Worm (Caenorhabditis elegans): ENCODE results near the gene F36D4.5.
A peak's percentile ranks its signal among the peaks of the same experiment; 100 is the strongest.

Gene F36D4.5

DNA sequence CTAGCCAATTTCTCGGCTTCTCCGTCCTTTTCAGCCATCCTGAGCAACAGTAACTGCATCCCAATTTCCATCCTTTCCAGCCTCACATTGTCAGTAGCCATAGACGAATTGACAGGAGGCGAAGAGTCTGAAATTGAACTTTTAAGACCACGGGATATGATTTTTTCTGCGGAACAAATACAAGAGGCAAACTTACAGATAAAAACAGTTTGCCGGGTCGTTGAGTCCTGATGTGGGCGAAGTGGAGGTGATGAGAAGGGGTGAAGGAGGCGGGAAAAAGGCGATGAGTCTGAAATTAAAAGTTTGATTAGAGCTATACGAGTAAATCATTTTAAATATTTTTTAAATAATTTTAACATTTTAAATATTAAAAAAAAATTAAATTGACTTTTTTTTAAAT lies 1.5 kb upstream of the F36D4.5 start, which contains the start of gene F36D4.6:
F36D4.6 (minus strand) TSS at position 101 of the 400 bp plus-strand sequence.
- TF ChIP-seq F13C5.2 (tag; optimal IDR thresholded peaks at IDR 0.05) (no peak), ets-7 (tag; optimal IDR thresholded peaks at IDR 0.05) (no peak), ama-1 (optimal IDR thresholded peaks at IDR 0.05) (no peak), sea-1 (GFP tag; conservative IDR thresholded peaks at IDR 0.05) (no peak), hmg-4 (GFP tag; optimal IDR thresholded peaks at IDR 0.05) (no peak), scrt-1 (GFP tag; IDR thresholded peaks at IDR 0.05) (no peak), hnd-1 (tag; optimal IDR thresholded peaks at IDR 0.05) (no peak), tbx-37 (GFP tag; conservative IDR thresholded peaks at IDR 0.05) (no peak), B0310.2 (tag; optimal IDR thresholded peaks at IDR 0.05) (no peak), tra-4 (tag; optimal IDR thresholded peaks at IDR 0.05) (no peak), ceh-36 (tag; optimal IDR thresholded peaks at IDR 0.05) (no peak), hmbx-1 (tag; optimal IDR thresholded peaks at IDR 0.05) (no peak), aly-1 (tag; optimal IDR thresholded peaks at IDR 0.05) (no peak), tbx-11 (GFP tag; IDR thresholded peaks at IDR 0.05) (no peak), flt-1 (GFP tag; IDR thresholded peaks at IDR 0.05) (no peak)

DNA sequence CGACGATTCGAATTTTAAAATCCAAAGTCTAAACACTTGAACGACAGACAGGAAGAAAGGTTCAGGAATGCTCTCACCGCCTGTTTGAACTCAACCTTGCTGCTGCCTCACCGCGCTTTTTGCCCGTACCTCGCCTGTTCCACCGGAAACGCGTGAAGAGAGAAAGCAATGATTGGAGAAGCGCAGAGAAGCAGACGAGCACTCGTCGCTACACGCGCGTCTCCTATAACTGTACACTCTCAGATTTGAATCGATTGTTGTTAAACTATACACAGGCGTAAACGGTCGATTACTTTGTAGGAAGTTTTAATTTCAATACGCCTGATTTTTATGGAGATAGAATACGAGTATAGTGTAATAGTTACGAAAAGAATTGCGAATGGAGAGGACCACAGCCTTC lies 1.1 kb downstream of the F36D4.5 start:
- no peak for TF ChIP-seq B0310.2 (tag; optimal IDR thresholded peaks at IDR 0.05)
- peak; percentile 19 for TF ChIP-seq hmg-4 (GFP tag; optimal IDR thresholded peaks at IDR 0.05)
- TF ChIP-seq F13C5.2 (tag; optimal IDR thresholded peaks at IDR 0.05), result peak; percentile 25
- peak; percentile 51 for TF ChIP-seq ets-7 (tag; optimal IDR thresholded peaks at IDR 0.05)

DNA sequence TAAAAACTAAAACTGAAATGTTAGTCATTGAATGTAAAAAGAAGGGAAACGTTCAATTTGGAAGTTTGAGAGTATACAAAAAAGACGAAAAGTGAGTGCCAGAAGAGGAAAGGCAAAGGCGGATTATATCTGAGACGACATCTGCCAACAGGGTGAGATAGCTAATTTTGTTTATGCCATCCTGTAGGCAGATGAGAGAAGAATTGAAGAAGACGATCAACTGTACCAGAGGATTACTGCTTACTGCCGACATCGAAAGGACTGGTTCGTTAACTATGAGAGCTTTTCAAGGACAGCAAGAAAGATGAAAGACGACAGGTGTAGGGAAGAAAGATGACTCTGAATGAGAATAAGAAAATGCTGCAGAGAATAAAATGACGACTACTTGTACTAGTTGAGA lies 2.1 kb downstream of the F36D4.5 start:
- TF ChIP-seq hmbx-1 (tag; optimal IDR thresholded peaks at IDR 0.05) (no peak), scrt-1 (GFP tag; IDR thresholded peaks at IDR 0.05) (no peak), pes-1 (GFP tag; IDR thresholded peaks at IDR 0.05) (no peak), ama-1 (optimal IDR thresholded peaks at IDR 0.05) (no peak), ceh-36 (tag; optimal IDR thresholded peaks at IDR 0.05) (no peak), flt-1 (GFP tag; IDR thresholded peaks at IDR 0.05) (no peak), ets-7 (tag; optimal IDR thresholded peaks at IDR 0.05) (no peak), tra-4 (tag; optimal IDR thresholded peaks at IDR 0.05) (no peak), F13C5.2 (tag; optimal IDR thresholded peaks at IDR 0.05) (no peak), hmg-4 (GFP tag; optimal IDR thresholded peaks at IDR 0.05) (no peak), ceh-13 (GFP tag; optimal IDR thresholded peaks at IDR 0.05) (no peak), sea-1 (GFP tag; conservative IDR thresholded peaks at IDR 0.05) (no peak), tbx-37 (GFP tag; conservative IDR thresholded peaks at IDR 0.05) (no peak), aly-1 (tag; optimal IDR thresholded peaks at IDR 0.05) (no peak), tbx-11 (GFP tag; IDR thresholded peaks at IDR 0.05) (no peak), B0310.2 (tag; optimal IDR thresholded peaks at IDR 0.05) (no peak), hnd-1 (tag; optimal IDR thresholded peaks at IDR 0.05) (no peak)

DNA sequence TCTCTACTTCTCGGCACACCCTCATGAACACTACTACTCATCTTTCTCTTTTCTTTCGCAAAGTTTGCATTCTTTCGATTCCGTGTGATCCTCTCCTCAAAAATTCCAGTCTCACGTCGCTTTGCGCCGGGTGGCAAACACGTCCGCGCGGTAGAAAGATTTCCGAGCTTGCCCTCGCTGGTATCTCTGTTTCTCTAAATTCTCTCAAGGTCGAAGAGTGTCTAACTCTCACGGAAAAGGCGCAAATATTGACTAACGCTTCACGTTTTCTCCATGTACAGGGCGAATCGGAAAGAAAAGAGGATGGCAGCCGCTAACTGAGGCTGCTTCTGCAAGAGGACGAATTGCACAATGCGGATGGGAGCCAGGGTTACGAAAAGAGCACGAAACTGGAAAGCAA lies 2.9 kb downstream of the F36D4.5 start:
- no peak for TF ChIP-seq aly-1 (tag; optimal IDR thresholded peaks at IDR 0.05)
- peak; percentile 66 for TF ChIP-seq hmg-4 (GFP tag; optimal IDR thresholded peaks at IDR 0.05)

DNA sequence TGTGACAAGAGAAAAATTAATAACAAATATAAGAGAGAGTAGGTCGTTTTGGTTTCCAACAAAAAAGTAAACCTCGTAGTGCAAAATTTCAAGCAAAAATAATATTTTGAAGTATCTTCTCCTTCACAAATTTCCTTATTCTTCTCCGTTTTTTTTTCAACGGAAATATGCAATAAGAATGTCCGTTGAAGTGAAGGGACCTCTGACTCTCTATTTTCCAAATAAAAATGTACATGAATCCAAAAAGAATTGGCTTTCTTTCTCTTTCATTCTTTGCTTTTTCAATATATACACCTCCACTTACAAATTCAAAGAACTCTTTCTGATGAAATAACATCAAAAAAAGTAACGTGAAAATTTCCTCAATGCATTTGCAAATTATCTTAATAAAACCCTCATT lies 9.0 kb downstream of the F36D4.5 start, which contains the start of gene F36D4.1:
F36D4.1 (plus strand) TSS at position 301 of the 400 bp plus-strand sequence.
- TF ChIP-seq flt-1 (GFP tag; IDR thresholded peaks at IDR 0.05) (no peak), aly-1 (tag; optimal IDR thresholded peaks at IDR 0.05) (no peak), ama-1 (optimal IDR thresholded peaks at IDR 0.05) (no peak), pes-1 (GFP tag; IDR thresholded peaks at IDR 0.05) (no peak), hnd-1 (tag; optimal IDR thresholded peaks at IDR 0.05) (no peak), tbx-37 (GFP tag; conservative IDR thresholded peaks at IDR 0.05) (no peak), scrt-1 (GFP tag; IDR thresholded peaks at IDR 0.05) (no peak), ceh-36 (tag; optimal IDR thresholded peaks at IDR 0.05) (no peak), hmbx-1 (tag; optimal IDR thresholded peaks at IDR 0.05) (no peak), B0310.2 (tag; optimal IDR thresholded peaks at IDR 0.05) (no peak), tra-4 (tag; optimal IDR thresholded peaks at IDR 0.05) (no peak)

DNA sequence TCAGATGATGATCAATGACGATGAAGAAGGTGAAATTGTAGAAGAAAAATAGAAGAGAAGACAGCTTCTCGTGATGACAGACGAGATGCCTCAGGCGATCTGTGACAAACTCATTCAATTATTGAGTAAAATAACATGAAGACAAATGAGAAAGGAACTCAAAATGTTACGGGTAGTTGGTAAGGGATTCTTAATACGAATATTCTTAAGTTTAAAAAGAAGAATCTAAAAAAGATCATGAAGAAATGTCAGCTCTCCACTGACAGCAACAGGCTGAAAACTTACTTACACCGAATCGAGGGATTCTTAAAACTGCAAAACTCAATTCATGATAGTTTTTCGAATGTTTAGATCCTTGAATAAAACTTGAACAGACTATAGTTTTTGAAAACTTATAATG lies 11.1 kb downstream of the F36D4.5 start, which contains the start of gene F36D4.4:
F36D4.4 (minus strand) TSS at position 101 of the 400 bp plus-strand sequence.
- TF ChIP-seq ceh-36 (tag; optimal IDR thresholded peaks at IDR 0.05), result no peak
- TF ChIP-seq scrt-1 (GFP tag; IDR thresholded peaks at IDR 0.05), result no peak
- no peak for TF ChIP-seq aly-1 (tag; optimal IDR thresholded peaks at IDR 0.05)
- no peak for TF ChIP-seq ets-7 (tag; optimal IDR thresholded peaks at IDR 0.05)
- TF ChIP-seq hnd-1 (tag; optimal IDR thresholded peaks at IDR 0.05), result no peak
- no peak for TF ChIP-seq ceh-13 (GFP tag; optimal IDR thresholded peaks at IDR 0.05)
- no peak for TF ChIP-seq tbx-11 (GFP tag; IDR thresholded peaks at IDR 0.05)

DNA sequence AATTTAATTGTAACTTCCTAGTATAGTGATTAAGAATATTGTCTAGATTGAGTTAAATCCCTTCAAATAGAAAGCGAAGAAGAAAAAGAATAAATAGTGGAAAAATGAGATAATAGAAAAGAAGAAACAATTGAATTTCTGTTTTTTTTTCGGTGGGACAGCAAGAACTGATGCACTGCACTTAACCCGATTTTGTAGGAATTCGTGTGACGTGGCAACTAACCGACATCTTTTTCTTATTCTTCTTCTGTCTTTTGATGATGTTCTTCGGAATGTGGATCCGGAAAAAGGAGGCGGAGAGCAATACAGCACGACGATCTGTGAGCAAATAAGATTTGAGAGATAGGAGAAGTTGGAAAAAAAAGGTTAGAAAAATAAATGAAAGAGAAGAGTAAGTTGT lies 16.7 kb downstream of the F36D4.5 start:
- no peak for TF ChIP-seq pes-1 (GFP tag; IDR thresholded peaks at IDR 0.05)
- no peak for TF ChIP-seq hnd-1 (tag; optimal IDR thresholded peaks at IDR 0.05)
- TF ChIP-seq B0310.2 (tag; optimal IDR thresholded peaks at IDR 0.05), result no peak
- TF ChIP-seq ceh-36 (tag; optimal IDR thresholded peaks at IDR 0.05), result no peak
- no peak for TF ChIP-seq flt-1 (GFP tag; IDR thresholded peaks at IDR 0.05)
- no peak for TF ChIP-seq F13C5.2 (tag; optimal IDR thresholded peaks at IDR 0.05)
- no peak for TF ChIP-seq sea-1 (GFP tag; conservative IDR thresholded peaks at IDR 0.05)
- TF ChIP-seq aly-1 (tag; optimal IDR thresholded peaks at IDR 0.05), result no peak
- no peak for TF ChIP-seq ets-7 (tag; optimal IDR thresholded peaks at IDR 0.05)
- TF ChIP-seq tbx-37 (GFP tag; conservative IDR thresholded peaks at IDR 0.05), result no peak
- no peak for TF ChIP-seq hmg-4 (GFP tag; optimal IDR thresholded peaks at IDR 0.05)
- TF ChIP-seq tra-4 (tag; optimal IDR thresholded peaks at IDR 0.05), result no peak
- TF ChIP-seq hmbx-1 (tag; optimal IDR thresholded peaks at IDR 0.05), result no peak
- no peak for TF ChIP-seq tbx-11 (GFP tag; IDR thresholded peaks at IDR 0.05)

DNA sequence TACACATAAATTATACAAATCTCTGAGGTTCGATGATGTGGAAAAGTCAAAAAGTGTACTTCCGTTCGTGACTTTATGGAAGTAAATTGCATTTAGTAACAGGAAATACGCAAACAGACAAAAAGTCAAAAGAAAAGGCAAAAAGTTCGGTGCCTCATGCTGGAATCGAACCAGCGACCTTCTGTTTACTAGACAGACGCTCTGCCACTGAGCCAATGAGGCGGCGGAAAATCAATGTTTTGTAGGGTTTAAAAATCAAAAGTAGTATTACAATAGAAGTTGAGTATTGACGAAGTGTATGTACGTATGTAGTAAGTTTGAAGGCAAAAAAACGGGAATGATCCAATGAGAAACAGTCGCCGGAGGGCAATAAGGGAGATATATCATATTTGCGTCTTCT lies 18.7 kb downstream of the F36D4.5 start:
- TF ChIP-seq ets-7 (tag; optimal IDR thresholded peaks at IDR 0.05) (no peak), hmbx-1 (tag; optimal IDR thresholded peaks at IDR 0.05) (no peak), ceh-36 (tag; optimal IDR thresholded peaks at IDR 0.05) (no peak), ama-1 (optimal IDR thresholded peaks at IDR 0.05) (no peak), ceh-13 (GFP tag; optimal IDR thresholded peaks at IDR 0.05) (no peak), pes-1 (GFP tag; IDR thresholded peaks at IDR 0.05) (no peak), tbx-37 (GFP tag; conservative IDR thresholded peaks at IDR 0.05) (no peak)

Measured in whole organism, early embryonic.